Fruit fly (Drosophila melanogaster): ENCODE measurements around the gene wuho.

Gene wuho

dm6 chrX:6308852-6309251 is 21.0 kb downstream of the wuho start, which contains the start of gene CG15894:
TSS of gene CG15894 (plus strand) at chrX:6309212.
- TF ChIP-seq fru (GFP tag; optimal IDR thresholded peaks at IDR 0.05) = peak; percentile 6
- no peak for TF ChIP-seq h (GFP tag; optimal IDR thresholded peaks at IDR 0.05)

DNA sequence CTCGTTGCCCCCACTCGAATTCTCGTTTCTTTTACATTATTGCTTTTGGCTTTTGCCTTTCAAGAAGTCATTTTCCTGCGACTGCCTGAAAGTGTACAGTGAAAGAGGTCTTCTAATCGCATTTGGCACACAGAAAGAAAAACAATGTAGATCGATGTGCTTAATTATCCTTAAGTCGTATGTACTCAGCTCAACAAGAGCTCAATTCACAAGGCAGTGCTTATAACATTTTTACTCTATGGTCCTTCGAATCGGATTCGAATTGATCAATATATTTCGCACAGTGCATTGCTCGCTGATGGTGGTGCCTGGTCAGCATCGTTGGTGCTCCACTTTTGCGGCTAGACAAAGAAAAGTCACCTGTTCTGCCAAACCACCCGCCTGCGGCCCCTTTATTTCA is 22.5 kb downstream of the wuho start:
- TF ChIP-seq Dif (GFP tag; optimal IDR thresholded peaks at IDR 0.05; ENCODE audit: partially characterized antibody) (no peak), Myc (optimal IDR thresholded peaks at IDR 0.05) (no peak), OdsH (GFP tag; optimal IDR thresholded peaks at IDR 0.05) (no peak), Dfd (GFP tag; optimal IDR thresholded peaks at IDR 0.05) (no peak), Abd-B (GFP tag; optimal IDR thresholded peaks at IDR 0.05) (no peak), Hr83 (GFP tag; optimal IDR thresholded peaks at IDR 0.05; ENCODE audit: poor library complexity, severe bottlenecking) (no peak)

- no peak for TF ChIP-seq Hr78 (GFP tag; optimal IDR thresholded peaks at IDR 0.05)
- TF ChIP-seq ey (GFP tag; optimal IDR thresholded peaks at IDR 0.05) = no peak
These were observed 23.6 kb downstream of the wuho start for dm6 chrX:6311516-6311915.

- no peak for TF ChIP-seq Mio (GFP tag; optimal IDR thresholded peaks at IDR 0.05)
- no peak for TF ChIP-seq woc (GFP tag; optimal IDR thresholded peaks at IDR 0.05)
- TF ChIP-seq Hr78 (GFP tag; optimal IDR thresholded peaks at IDR 0.05) = no peak
- no peak for TF ChIP-seq OdsH (GFP tag; optimal IDR thresholded peaks at IDR 0.05)
- no peak for TF ChIP-seq CG32264 (GFP tag; optimal IDR thresholded peaks at IDR 0.05)
- TF ChIP-seq foxo (GFP tag; optimal IDR thresholded peaks at IDR 0.05) = no peak
- no peak for TF ChIP-seq rgr (GFP tag; optimal IDR thresholded peaks at IDR 0.05)
- TF ChIP-seq dl (GFP tag; optimal IDR thresholded peaks at IDR 0.05; ENCODE audit: insufficient read depth in 1 of 2, partially characterized antibody in 2 of 2) = no peak
- TF ChIP-seq Dfd (GFP tag; optimal IDR thresholded peaks at IDR 0.05) = no peak
- TF ChIP-seq Myc (optimal IDR thresholded peaks at IDR 0.05) = no peak
- no peak for TF ChIP-seq CrebA (GFP tag; optimal IDR thresholded peaks at IDR 0.05; ENCODE audit: borderline replicate concordance)
- no peak for TF ChIP-seq pan (optimal IDR thresholded peaks at IDR 0.05)
- no peak for TF ChIP-seq Dif (GFP tag; optimal IDR thresholded peaks at IDR 0.05; ENCODE audit: partially characterized antibody)
- TF ChIP-seq dsf (GFP tag; optimal IDR thresholded peaks at IDR 0.05; ENCODE audit: borderline replicate concordance) = no peak
- TF ChIP-seq sv (GFP tag; optimal IDR thresholded peaks at IDR 0.05) = no peak
- no peak for TF ChIP-seq brk (GFP tag; optimal IDR thresholded peaks at IDR 0.05)
- TF ChIP-seq sage (GFP tag; optimal IDR thresholded peaks at IDR 0.05) = no peak
These were observed 27.7 kb downstream of the wuho start for dm6 chrX:6315583-6315982.

- peak in 1 of 2 experiments; percentile 39 for TF ChIP-seq foxo (GFP tag; optimal IDR thresholded peaks at IDR 0.05)
- TF ChIP-seq jim (GFP tag; optimal IDR thresholded peaks at IDR 0.05) = no peak
- no peak for TF ChIP-seq Rel (GFP tag; optimal IDR thresholded peaks at IDR 0.05)
- TF ChIP-seq Rel (tag; optimal IDR thresholded peaks at IDR 0.05) = no peak
- peak; percentile 4 for TF ChIP-seq ey (GFP tag; optimal IDR thresholded peaks at IDR 0.05)
- no peak for TF ChIP-seq tai (GFP tag; optimal IDR thresholded peaks at IDR 0.05)
- no peak for TF ChIP-seq woc (GFP tag; optimal IDR thresholded peaks at IDR 0.05)
- TF ChIP-seq Dfd (GFP tag; optimal IDR thresholded peaks at IDR 0.05) = no peak
- no peak for TF ChIP-seq sage (GFP tag; optimal IDR thresholded peaks at IDR 0.05)
- no peak for TF ChIP-seq CG9705 (GFP tag; optimal IDR thresholded peaks at IDR 0.05)
- peak; percentile 3 for TF ChIP-seq OdsH (GFP tag; optimal IDR thresholded peaks at IDR 0.05)
- TF ChIP-seq GATAd (GFP tag; optimal IDR thresholded peaks at IDR 0.05) = no peak
- no peak for TF ChIP-seq usp (GFP tag; optimal IDR thresholded peaks at IDR 0.05)
- TF ChIP-seq brk (GFP tag; optimal IDR thresholded peaks at IDR 0.05) = no peak
- TF ChIP-seq dl (GFP tag; optimal IDR thresholded peaks at IDR 0.05; ENCODE audit: insufficient read depth in 1 of 2, partially characterized antibody in 2 of 2) = no peak
- TF ChIP-seq dsf (GFP tag; optimal IDR thresholded peaks at IDR 0.05; ENCODE audit: borderline replicate concordance) = no peak
- no peak for TF ChIP-seq Vsx2 (GFP tag; optimal IDR thresholded peaks at IDR 0.05; ENCODE audit: partially characterized antibody)
- TF ChIP-seq psq (GFP tag; optimal IDR thresholded peaks at IDR 0.05) = peak; percentile 3
- peak; percentile 19 for TF ChIP-seq Sp1 (GFP tag; optimal IDR thresholded peaks at IDR 0.05)
- peak; percentile 45 for TF ChIP-seq br (GFP tag; optimal IDR thresholded peaks at IDR 0.05)
- no peak for TF ChIP-seq rgr (GFP tag; optimal IDR thresholded peaks at IDR 0.05)
- no peak for TF ChIP-seq CrebA (GFP tag; optimal IDR thresholded peaks at IDR 0.05; ENCODE audit: borderline replicate concordance)
- no peak for TF ChIP-seq pan (optimal IDR thresholded peaks at IDR 0.05)
- TF ChIP-seq Abd-B (GFP tag; optimal IDR thresholded peaks at IDR 0.05) = no peak
- no peak for TF ChIP-seq Myc (optimal IDR thresholded peaks at IDR 0.05)
- peak; percentile 41 for TF ChIP-seq HLH106 (tag; optimal IDR thresholded peaks at IDR 0.05)
- no peak for TF ChIP-seq CG32264 (GFP tag; optimal IDR thresholded peaks at IDR 0.05)
- TF ChIP-seq Dif (GFP tag; optimal IDR thresholded peaks at IDR 0.05; ENCODE audit: partially characterized antibody) = no peak
- TF ChIP-seq N (GFP tag; optimal IDR thresholded peaks at IDR 0.05) = no peak
- no peak for TF ChIP-seq lola (GFP tag; optimal IDR thresholded peaks at IDR 0.05)
- peak; percentile 53 for TF ChIP-seq sv (GFP tag; optimal IDR thresholded peaks at IDR 0.05)
- TF ChIP-seq Hr78 (GFP tag; optimal IDR thresholded peaks at IDR 0.05) = no peak
- no peak for TF ChIP-seq Jra (GFP tag; optimal IDR thresholded peaks at IDR 0.05)
- no peak for TF ChIP-seq Hr83 (GFP tag; optimal IDR thresholded peaks at IDR 0.05; ENCODE audit: poor library complexity, severe bottlenecking)
- peak; percentile 40 for TF ChIP-seq h (GFP tag; optimal IDR thresholded peaks at IDR 0.05)
- no peak for TF ChIP-seq Mio (GFP tag; optimal IDR thresholded peaks at IDR 0.05)
- peak; percentile 21 for TF ChIP-seq fru (GFP tag; optimal IDR thresholded peaks at IDR 0.05)
- TF ChIP-seq dmrt93B (GFP tag; optimal IDR thresholded peaks at IDR 0.05) = no peak
These were observed 29.1 kb downstream of the wuho start for dm6 chrX:6316858-6317474.

All from whole organism, wandering third instar larva.